Fruit fly (Drosophila melanogaster) whole organism, embryonic: ENCODE data around the gene Nsun5.

Experiments
- Abd-B ChIP-seq: fragments of 200-800 bp; sonication (Bioruptor generic); optimal IDR thresholded peaks from 2 replicates; lab custom pipeline; 2018; ENCODE audit warnings: missing biosample characterization, mild to moderate bottlenecking, missing genetic modification characterization, moderate library complexity
- Asciz ChIP-seq: fragments of 200-800 bp; sonication (Bioruptor generic); optimal IDR thresholded peaks from 2 replicates; lab custom pipeline; 2017; ENCODE audit warnings: missing biosample characterization, mild to moderate bottlenecking, missing genetic modification characterization, missing genetic modification reagents
- Atf-2 ChIP-seq: fragments of 200-800 bp; sonication (Bioruptor generic); optimal IDR thresholded peaks from 2 replicates; lab custom pipeline; 2016; ENCODE audit warnings: missing biosample characterization, missing genetic modification characterization
- Blimp-1 ChIP-seq: fragments of 200-800 bp; sonication (Bioruptor generic); optimal IDR thresholded peaks from 3 replicates; lab custom pipeline; 2018; ENCODE audit warnings: missing biosample characterization, missing genetic modification characterization, mild to moderate bottlenecking, moderate library complexity, missing genetic modification reagents
- CG12769 ChIP-seq: fragments of 200-800 bp; sonication (Bioruptor generic); optimal IDR thresholded peaks from 2 replicates; lab custom pipeline; 2019; ENCODE audit warnings: missing biosample characterization, mild to moderate bottlenecking, missing genetic modification characterization, moderate library complexity
- CG14860 ChIP-seq: fragments of 200-800 bp; sonication (Bioruptor generic); IDR thresholded peaks from 3 replicates; pipeline ENCODE4 v1.3.6; 2022; ENCODE audit warnings: missing biosample characterization, missing genetic modification characterization; ENCODE audit not compliant: partially characterized antibody
- CG17186 ChIP-seq: fragments of 200-800 bp; sonication (Bioruptor generic); optimal IDR thresholded peaks from 3 replicates; lab custom pipeline; 2017; ENCODE audit warnings: missing biosample characterization, missing genetic modification reagents, missing genetic modification characterization
- CG17361 ChIP-seq: fragments of 200-800 bp; sonication (Bioruptor generic); IDR thresholded peaks from 3 replicates; pipeline ENCODE4 v1.3.6; 2022; ENCODE audit warnings: missing biosample characterization, missing genetic modification characterization
- CG17385 ChIP-seq: fragments of 200-800 bp; sonication (Bioruptor generic); optimal IDR thresholded peaks from 3 replicates; lab custom pipeline; 2018; ENCODE audit warnings: missing biosample characterization, mild to moderate bottlenecking, missing genetic modification characterization
- CG30020 ChIP-seq: fragments of 200-800 bp; optimal IDR thresholded peaks from 2 replicates; lab custom pipeline; 2019; ENCODE audit warnings: missing biosample characterization, mild to moderate bottlenecking, missing genetic modification characterization, moderate library complexity
- CG32767 ChIP-seq: fragments of 200-800 bp; sonication (Bioruptor generic); IDR thresholded peaks from 2 replicates; pipeline ENCODE4 v1.3.6; 2022; ENCODE audit warnings: missing biosample characterization, missing genetic modification characterization
- CG3838 ChIP-seq: fragments of 200-800 bp; sonication (Bioruptor generic); optimal IDR thresholded peaks from 3 replicates; lab custom pipeline; 2016; ENCODE audit warnings: missing biosample characterization, missing genetic modification characterization
- CG4328 ChIP-seq: fragments of 200-800 bp; sonication (Bioruptor generic); optimal IDR thresholded peaks from 3 replicates; lab custom pipeline; 2017; ENCODE audit warnings: missing biosample characterization, missing genetic modification reagents, missing genetic modification characterization
- CG4707 ChIP-seq: fragments of 200-800 bp; sonication (Bioruptor generic); optimal IDR thresholded peaks from 2 replicates; lab custom pipeline; 2018; ENCODE audit warnings: missing biosample characterization, mild to moderate bottlenecking, missing genetic modification characterization, moderate library complexity
- CG5953 ChIP-seq: fragments of 200-800 bp; sonication (Bioruptor generic); IDR thresholded peaks from 2 replicates; pipeline ENCODE4 v1.3.6; 2022; ENCODE audit warnings: missing biosample characterization, missing genetic modification characterization
- CG6765 ChIP-seq: fragments of 200-800 bp; sonication (Bioruptor generic); optimal IDR thresholded peaks from 3 replicates; lab custom pipeline; 2017; ENCODE audit warnings: missing biosample characterization, mild to moderate bottlenecking, missing genetic modification characterization
- CG7372 ChIP-seq: fragments of 200-800 bp; sonication (Bioruptor generic); IDR thresholded peaks from 2 replicates; pipeline ENCODE4 v1.3.6; 2022; ENCODE audit warnings: missing biosample characterization, missing genetic modification characterization
- CG7786 ChIP-seq: fragments of 200-800 bp; sonication (Bioruptor generic); optimal IDR thresholded peaks from 2 replicates; lab custom pipeline; 2016; ENCODE audit warnings: missing biosample characterization, missing genetic modification characterization
- CG7839 ChIP-seq: fragments of 200-800 bp; sonication (Bioruptor generic); optimal IDR thresholded peaks from 3 replicates; lab custom pipeline; 2018; ENCODE audit warnings: missing biosample characterization, mild to moderate bottlenecking, missing genetic modification characterization, moderate library complexity
- CG8290 ChIP-seq, 3 experiments: fragments of 200-800 bp; sonication (Bioruptor generic); optimal IDR thresholded peaks; 2 replicates each; lab custom pipeline; 2016 to 2019; ENCODE audit warnings: missing biosample characterization in 3 of 3, missing genetic modification characterization in 3 of 3, mild to moderate bottlenecking in 2 of 3, moderate library complexity in 1 of 3
- CG8478 ChIP-seq: fragments of >200 bp; optimal IDR thresholded peaks from 2 replicates; lab custom pipeline; 2018
- Chrac-16 ChIP-seq: fragments of 200-800 bp; sonication (Bioruptor generic); optimal IDR thresholded peaks from 3 replicates; lab custom pipeline; 2016; ENCODE audit warnings: missing biosample characterization, missing genetic modification characterization
- Dip3 ChIP-seq: fragments of 200-800 bp; sonication (Bioruptor generic); optimal IDR thresholded peaks from 3 replicates; lab custom pipeline; 2016; ENCODE audit warnings: missing biosample characterization, missing genetic modification characterization
- Dll ChIP-seq: fragments of 200-800 bp; sonication (Bioruptor generic); IDR thresholded peaks from 4 replicates; pipeline ENCODE4 v1.3.6; 2022; ENCODE audit warnings: missing biosample characterization, missing genetic modification characterization; ENCODE audit not compliant: partially characterized antibody
- H15 ChIP-seq: fragments of 200-800 bp; sonication (Bioruptor generic); IDR thresholded peaks from 3 replicates; pipeline ENCODE4 v1.3.6; 2022; ENCODE audit warnings: missing biosample characterization, missing genetic modification characterization
- HmgZ ChIP-seq: fragments of 200-800 bp; sonication (Bioruptor generic); optimal IDR thresholded peaks from 2 replicates; lab custom pipeline; 2018; ENCODE audit warnings: missing biosample characterization, mild to moderate bottlenecking, missing genetic modification characterization
- Hmr ChIP-seq: fragments of 200-800 bp; sonication (Bioruptor generic); optimal IDR thresholded peaks from 3 replicates; lab custom pipeline; 2017; ENCODE audit warnings: mild to moderate bottlenecking, missing biosample characterization, missing genetic modification reagents, missing genetic modification characterization
- Lim3 ChIP-seq: fragments of 200-800 bp; sonication (Bioruptor generic); IDR thresholded peaks from 2 replicates; pipeline ENCODE4 v1.3.6; 2022; ENCODE audit warnings: missing biosample characterization, missing genetic modification characterization
- Med ChIP-seq: fragments of 200-800 bp; sonication (Bioruptor generic); peaks from one replicate; lab custom pipeline; 2016; ENCODE audit warnings: missing biosample characterization, missing genetic modification characterization, mild to moderate bottlenecking, inconsistent platforms, moderate library complexity
- Mrtf ChIP-seq: fragments of 200-800 bp; sonication (Bioruptor generic); IDR thresholded peaks from 3 replicates; pipeline ENCODE4 v1.3.6; 2022; ENCODE audit warnings: missing biosample characterization, missing genetic modification characterization
- Sin3A ChIP-seq: fragments of >200 bp; optimal IDR thresholded peaks from 2 replicates; lab custom pipeline; 2018
- abd-A ChIP-seq: fragments of 200-800 bp; sonication (Bioruptor generic); optimal IDR thresholded peaks from 3 replicates; lab custom pipeline; 2019; ENCODE audit warnings: missing biosample characterization, mild to moderate bottlenecking, missing genetic modification characterization, moderate library complexity
- al ChIP-seq: fragments of 200-800 bp; sonication (Bioruptor generic); IDR thresholded peaks from 2 replicates; pipeline ENCODE4 v1.3.6; 2022; ENCODE audit warnings: missing biosample characterization, missing genetic modification characterization
- aop ChIP-seq: fragments of 200-800 bp; sonication (Bioruptor generic); IDR thresholded peaks from 2 replicates; pipeline ENCODE4 v1.3.6; 2022; ENCODE audit warnings: missing biosample characterization, missing genetic modification characterization
- bab2 ChIP-seq: fragments of 200-800 bp; sonication (Bioruptor generic); optimal IDR thresholded peaks from 2 replicates; lab custom pipeline; 2016; ENCODE audit warnings: missing biosample characterization, missing genetic modification characterization
- chm ChIP-seq: fragments of 200-800 bp; sonication (Bioruptor generic); IDR thresholded peaks from 2 replicates; pipeline ENCODE4 v1.3.6; 2022; ENCODE audit warnings: missing biosample characterization, missing genetic modification characterization
- crol ChIP-seq: fragments of 200-800 bp; sonication (Bioruptor generic); IDR thresholded peaks from 2 replicates; pipeline ENCODE4 v1.3.6; 2022; ENCODE audit warnings: missing biosample characterization, missing genetic modification characterization
- dysf ChIP-seq: fragments of 200-800 bp; sonication (Bioruptor generic); IDR thresholded peaks from 3 replicates; pipeline ENCODE4 v1.3.6; 2022; ENCODE audit warnings: missing biosample characterization, missing genetic modification characterization
- gem ChIP-seq: fragments of 200-800 bp; sonication (Bioruptor generic); optimal IDR thresholded peaks from 2 replicates; lab custom pipeline; 2019; ENCODE audit warnings: missing biosample characterization, mild to moderate bottlenecking, missing genetic modification characterization, moderate library complexity
- hbn ChIP-seq: fragments of 200-800 bp; sonication (Bioruptor generic); IDR thresholded peaks from 2 replicates; pipeline ENCODE4 v1.3.6; 2022; ENCODE audit warnings: missing biosample characterization, missing genetic modification characterization; ENCODE audit not compliant: partially characterized antibody
- hth ChIP-seq: fragments of >200 bp; optimal IDR thresholded peaks from 2 replicates; lab custom pipeline; 2017; ENCODE audit warnings: inconsistent platforms
- mirr ChIP-seq: fragments of 200-800 bp; sonication (Bioruptor generic); optimal IDR thresholded peaks from 3 replicates; lab custom pipeline; 2018; ENCODE audit warnings: missing biosample characterization, mild to moderate bottlenecking, missing genetic modification characterization
- pum ChIP-seq: fragments of 200-800 bp; sonication (Bioruptor generic); optimal IDR thresholded peaks from 2 replicates; lab custom pipeline; 2016; ENCODE audit warnings: missing biosample characterization, missing genetic modification characterization
- scrt ChIP-seq: fragments of 200-800 bp; sonication (Bioruptor generic); optimal IDR thresholded peaks from 2 replicates; lab custom pipeline; 2018; ENCODE audit warnings: missing biosample characterization, mild to moderate bottlenecking, missing genetic modification characterization, moderate library complexity
- sd ChIP-seq: fragments of 200-800 bp; sonication (Bioruptor generic); optimal IDR thresholded peaks from 3 replicates; lab custom pipeline; 2018; ENCODE audit warnings: missing biosample characterization, mild to moderate bottlenecking, missing genetic modification characterization, moderate library complexity
- sens ChIP-seq: fragments of 200-800 bp; sonication (Bioruptor generic); peaks from one replicate; lab custom pipeline; 2016; ENCODE audit warnings: missing biosample characterization, missing genetic modification characterization
- sug ChIP-seq: fragments of 200-800 bp; optimal IDR thresholded peaks from 2 replicates; lab custom pipeline; 2019; ENCODE audit warnings: missing biosample characterization, mild to moderate bottlenecking, missing genetic modification characterization, moderate library complexity
- vnd ChIP-seq: fragments of 200-800 bp; sonication (Bioruptor generic); IDR thresholded peaks from 3 replicates; pipeline ENCODE4 v1.3.6; 2022; ENCODE audit warnings: missing biosample characterization, missing genetic modification characterization; ENCODE audit not compliant: partially characterized antibody
- wdn ChIP-seq: fragments of 200-800 bp; sonication (Bioruptor generic); IDR thresholded peaks from 2 replicates; pipeline ENCODE4 v1.3.6; 2022; ENCODE audit warnings: missing biosample characterization, missing genetic modification characterization
- zfh2 ChIP-seq: fragments of 200-800 bp; sonication (Bioruptor generic); optimal IDR thresholded peaks from 2 replicates; lab custom pipeline; 2016; ENCODE audit warnings: missing biosample characterization, missing genetic modification characterization

Gene Nsun5

dm6 chr3R:19166077-19166778 is 4.1 kb upstream of the Nsun5 start (continued):
- TF ChIP-seq wdn (GFP tag; lab: Robert Waterston, UW): no peak
- peak; percentile 83 for TF ChIP-seq sens (GFP tag; lab: Kevin White, UChicago)
- no peak for TF ChIP-seq hbn (GFP tag; lab: Robert Waterston, UW)
- TF ChIP-seq CG32767 (GFP tag; lab: Robert Waterston, UW): no peak; the same call in 1 of the 2 replicates
- no peak for TF ChIP-seq Asciz (GFP tag; lab: Kevin White, UChicago)
- TF ChIP-seq vnd: no peak
- no peak for TF ChIP-seq Chrac-16
- no peak for TF ChIP-seq sug (tag; lab: Kevin White, UChicago)
- no peak for TF ChIP-seq CG8478 (lab: Kevin White, UChicago)
- 0 out of 3 replicates have a peak, but pooled peaks have one; percentile 11 for TF ChIP-seq CG17361 (GFP tag; lab: Robert Waterston, UW)
- no peak for TF ChIP-seq CG8290 (GFP tag; optimal IDR thresholded peaks at IDR 0.05; lab: Kevin White, UChicago)
- TF ChIP-seq CG8290 (tag; optimal IDR thresholded peaks at IDR 0.05; lab: Kevin White, UChicago): no peak
- no peak for TF ChIP-seq zfh2
- TF ChIP-seq CG12769: peak; percentile 35
- peak; percentile 60 for TF ChIP-seq sd (tag; lab: Kevin White, UChicago)
- no peak for TF ChIP-seq H15 (GFP tag; lab: Robert Waterston, UW)
- TF ChIP-seq CG17385 (GFP tag; lab: Kevin White, UChicago): peak; percentile 4
- TF ChIP-seq CG17186 (GFP tag; lab: Kevin White, UChicago): no peak
- no peak for TF ChIP-seq dysf (GFP tag; lab: Robert Waterston, UW)
- no peak for TF ChIP-seq hth
- TF ChIP-seq Sin3A (lab: Kevin White, UChicago): no peak
- 0 out of 4 replicates have a peak, but pooled peaks have one; percentile 19 for TF ChIP-seq Dll (GFP tag; lab: Robert Waterston, UW)
- 0 out of 2 replicates have a peak, but pooled peaks have one; percentile 17 for TF ChIP-seq chm (GFP tag; lab: Robert Waterston, UW)
- no peak for TF ChIP-seq Hmr
- TF ChIP-seq scrt (GFP tag; lab: Kevin White, UChicago): peak; percentile 82
- no peak for TF ChIP-seq pum (GFP tag; lab: Kevin White, UChicago)
- TF ChIP-seq Med (GFP tag; lab: Kevin White, UChicago): peak; percentile 60
- peak; percentile 63 for TF ChIP-seq Blimp-1
- no peak for TF ChIP-seq al (GFP tag; lab: Robert Waterston, UW)
- TF ChIP-seq aop (GFP tag; lab: Robert Waterston, UW): no peak
- TF ChIP-seq bab2: no peak
- TF ChIP-seq Abd-B (GFP tag; lab: Kevin White, UChicago): no peak
- no peak for TF ChIP-seq CG5953 (GFP tag; lab: Robert Waterston, UW)
- peak; percentile 40; the same call in 1 of the 2 replicates for TF ChIP-seq crol (GFP tag; lab: Robert Waterston, UW)
- TF ChIP-seq CG7786 (GFP tag; lab: Kevin White, UChicago): no peak
- no peak for TF ChIP-seq Dip3
- no peak for TF ChIP-seq CG4328 (GFP tag; lab: Kevin White, UChicago)
- peak; percentile 12 for TF ChIP-seq abd-A (tag; lab: Kevin White, UChicago)
- peak; percentile 27 for TF ChIP-seq CG4707 (GFP tag; lab: Kevin White, UChicago)
- no peak for TF ChIP-seq CG7839 (tag; lab: Kevin White, UChicago)
- TF ChIP-seq gem (tag; lab: Kevin White, UChicago): no peak
- TF ChIP-seq Atf-2 (GFP tag; lab: Kevin White, UChicago): no peak
- no peak for TF ChIP-seq CG7372
- TF ChIP-seq mirr: no peak
- TF ChIP-seq CG3838 (GFP tag; lab: Kevin White, UChicago): no peak
- no peak for TF ChIP-seq CG30020 (tag; lab: Kevin White, UChicago)
- no peak for TF ChIP-seq CG14860 (GFP tag; lab: Robert Waterston, UW)
- no peak for TF ChIP-seq HmgZ (tag; lab: Kevin White, UChicago)
- TF ChIP-seq Lim3 (GFP tag; lab: Robert Waterston, UW): no peak
- no peak for TF ChIP-seq Mrtf
- TF ChIP-seq CG6765 (GFP tag; lab: Kevin White, UChicago): no peak
